Fruit fly (Drosophila melanogaster) whole organism, embryonic: ENCODE data around the gene CG9839.

Experiments used
- ATbp ChIP-seq: fragments of 200-800 bp; sonication (Bioruptor generic); optimal IDR thresholded peaks from 2 replicates; lab custom pipeline; 2017; ENCODE audit warnings: missing biosample characterization, mild to moderate bottlenecking, missing genetic modification characterization, missing genetic modification reagents
- C15 ChIP-seq: fragments of 200-800 bp; sonication (Bioruptor generic); IDR thresholded peaks from 3 replicates; pipeline ENCODE4 v1.3.6; 2022; ENCODE audit warnings: missing biosample characterization, missing genetic modification characterization
- CG10462 ChIP-seq: fragments of 200-800 bp; sonication (Bioruptor generic); optimal IDR thresholded peaks from 2 replicates; lab custom pipeline; 2016; ENCODE audit warnings: missing biosample characterization, missing genetic modification characterization
- CG11456 ChIP-seq: fragments of 200-800 bp; sonication (Bioruptor generic); IDR thresholded peaks from 3 replicates; pipeline ENCODE4 v1.3.6; 2022; ENCODE audit warnings: missing biosample characterization, missing genetic modification characterization
- CG11723 ChIP-seq: fragments of 200-800 bp; sonication (Bioruptor generic); optimal IDR thresholded peaks from 2 replicates; lab custom pipeline; 2017; ENCODE audit warnings: missing biosample characterization, mild to moderate bottlenecking, missing genetic modification characterization
- CG12769 ChIP-seq: fragments of 200-800 bp; sonication (Bioruptor generic); optimal IDR thresholded peaks from 2 replicates; lab custom pipeline; 2019; ENCODE audit warnings: missing biosample characterization, mild to moderate bottlenecking, missing genetic modification characterization, moderate library complexity
- CG14710 ChIP-seq: fragments of 200-800 bp; sonication (Bioruptor generic); optimal IDR thresholded peaks from 3 replicates; lab custom pipeline; 2019; ENCODE audit warnings: missing biosample characterization, mild to moderate bottlenecking, missing genetic modification characterization, moderate library complexity
- CG15479 ChIP-seq: fragments of 200-800 bp; sonication (Bioruptor generic); optimal IDR thresholded peaks from 3 replicates; lab custom pipeline; 2019; ENCODE audit warnings: missing biosample characterization, mild to moderate bottlenecking, missing genetic modification characterization, moderate library complexity
- CG17802 ChIP-seq: fragments of 200-800 bp; sonication (Bioruptor generic); optimal IDR thresholded peaks from 2 replicates; lab custom pipeline; 2018; ENCODE audit warnings: missing biosample characterization, mild to moderate bottlenecking, missing genetic modification characterization, moderate library complexity
- CG18764 ChIP-seq: fragments of 200-800 bp; sonication (Bioruptor generic); optimal IDR thresholded peaks from 3 replicates; lab custom pipeline; 2016; ENCODE audit warnings: missing biosample characterization, missing genetic modification characterization
- CG2120 ChIP-seq: fragments of 200-800 bp; sonication (Bioruptor generic); optimal IDR thresholded peaks from 3 replicates; lab custom pipeline; 2016; ENCODE audit warnings: missing biosample characterization, missing genetic modification characterization
- CG2199 ChIP-seq: fragments of 200-800 bp; sonication (Bioruptor generic); IDR thresholded peaks from 3 replicates; pipeline ENCODE4 v1.3.6; 2022; ENCODE audit warnings: missing biosample characterization, missing genetic modification characterization
- CG2889 ChIP-seq: fragments of 200-800 bp; sonication (Bioruptor generic); IDR thresholded peaks from 3 replicates; pipeline ENCODE4 v1.3.6; 2022; ENCODE audit warnings: missing biosample characterization, missing genetic modification characterization
- CG3065 ChIP-seq: fragments of 200-800 bp; sonication (Bioruptor generic); optimal IDR thresholded peaks from 2 replicates; lab custom pipeline; 2016; ENCODE audit warnings: missing biosample characterization, missing genetic modification characterization
- CG32532 ChIP-seq: fragments of 200-800 bp; sonication (Bioruptor generic); IDR thresholded peaks from 2 replicates; pipeline ENCODE4 v1.3.6; 2022; ENCODE audit warnings: missing biosample characterization, missing genetic modification characterization
- CG4328 ChIP-seq: fragments of 200-800 bp; sonication (Bioruptor generic); optimal IDR thresholded peaks from 3 replicates; lab custom pipeline; 2017; ENCODE audit warnings: missing biosample characterization, missing genetic modification reagents, missing genetic modification characterization
- CG6272 ChIP-seq: fragments of 200-800 bp; sonication (Bioruptor generic); IDR thresholded peaks from 2 replicates; pipeline ENCODE4 v1.3.6; 2022; ENCODE audit warnings: missing biosample characterization, missing genetic modification characterization
- CG7357 ChIP-seq: fragments of 200-800 bp; sonication (Bioruptor generic); IDR thresholded peaks from 3 replicates; pipeline ENCODE4 v1.3.6; 2022; ENCODE audit warnings: missing biosample characterization, missing genetic modification characterization
- CG7928 ChIP-seq: fragments of 200-800 bp; sonication (Bioruptor generic); optimal IDR thresholded peaks from 2 replicates; lab custom pipeline; 2017; ENCODE audit warnings: missing biosample characterization, mild to moderate bottlenecking, missing genetic modification characterization
- Dad ChIP-seq: fragments of 200-800 bp; sonication (Bioruptor generic); optimal IDR thresholded peaks from 3 replicates; lab custom pipeline; 2016; ENCODE audit warnings: missing biosample characterization, missing genetic modification characterization
- Dip2 ChIP-seq: fragments of 200-800 bp; sonication (Bioruptor generic); IDR thresholded peaks from 2 replicates; pipeline ENCODE4 v1.3.6; 2022; ENCODE audit warnings: missing biosample characterization, missing genetic modification characterization
- Dp ChIP-seq: fragments of 200-800 bp; sonication (Bioruptor generic); optimal IDR thresholded peaks from 2 replicates; lab custom pipeline; 2018; ENCODE audit warnings: missing biosample characterization, mild to moderate bottlenecking, missing genetic modification characterization, moderate library complexity
- E2f1 ChIP-seq: fragments of 200-800 bp; sonication (Bioruptor generic); IDR thresholded peaks from 2 replicates; pipeline ENCODE4 v1.3.6; 2022; ENCODE audit warnings: missing biosample characterization, missing genetic modification characterization
- ERR ChIP-seq: fragments of 200-800 bp; sonication (Bioruptor generic); optimal IDR thresholded peaks from 2 replicates; lab custom pipeline; 2016; ENCODE audit warnings: missing biosample characterization, missing genetic modification characterization
- Gsc ChIP-seq: fragments of 200-800 bp; sonication (Bioruptor generic); IDR thresholded peaks from 2 replicates; pipeline ENCODE4 v1.3.6; 2022; ENCODE audit warnings: missing biosample characterization, missing genetic modification characterization
- HLHmδ ChIP-seq: fragments of 200-800 bp; sonication (Bioruptor generic); optimal IDR thresholded peaks from 2 replicates; lab custom pipeline; 2018; ENCODE audit warnings: missing biosample characterization, mild to moderate bottlenecking, missing genetic modification characterization, moderate library complexity
- Pdp1 ChIP-seq, 2 experiments: fragments of 200-800 bp; sonication (Bioruptor generic); optimal IDR thresholded peaks; 3 replicates each; lab custom pipeline; 2016; ENCODE audit warnings: missing biosample characterization in 2 of 2, missing genetic modification characterization in 2 of 2, mild to moderate bottlenecking in 1 of 2, moderate library complexity in 1 of 2
- Stat92E ChIP-seq, 3 experiments: fragments of >200 bp in 2 of 3; fragments of 200-800 bp in 1 of 3; sonication (Bioruptor generic) in 1 of 3; optimal IDR thresholded peaks; 2 replicates each; lab custom pipeline; 2017 to 2019; ENCODE audit warnings: missing biosample characterization in 3 of 3, missing genetic modification characterization in 3 of 3, mild to moderate bottlenecking in 1 of 3, moderate library complexity in 1 of 3
- Xbp1 ChIP-seq: fragments of 200-800 bp; sonication (Bioruptor generic); optimal IDR thresholded peaks from 3 replicates; lab custom pipeline; 2016; ENCODE audit warnings: missing biosample characterization, mild to moderate bottlenecking, missing genetic modification characterization
- ab ChIP-seq: fragments of 200-800 bp; sonication (Bioruptor generic); optimal IDR thresholded peaks from 2 replicates; lab custom pipeline; 2016; ENCODE audit warnings: missing biosample characterization, missing genetic modification characterization
- croc ChIP-seq: fragments of 200-800 bp; sonication (Bioruptor generic); conservative IDR thresholded peaks from 3 replicates; pipeline ENCODE4 v1.3.6; 2022; ENCODE audit warnings: missing biosample characterization, missing genetic modification characterization
- dm ChIP-seq: fragments of 200-800 bp; sonication (Bioruptor generic); optimal IDR thresholded peaks from 3 replicates; lab custom pipeline; 2016; ENCODE audit warnings: missing biosample characterization, missing genetic modification characterization
- gce ChIP-seq: fragments of 200-800 bp; sonication (Bioruptor generic); IDR thresholded peaks from 3 replicates; pipeline ENCODE4 v1.3.6; 2022; ENCODE audit warnings: missing biosample characterization, missing genetic modification characterization
- grau ChIP-seq: fragments of 200-800 bp; optimal IDR thresholded peaks from 3 replicates; lab custom pipeline; 2019; ENCODE audit warnings: missing biosample characterization, mild to moderate bottlenecking, missing genetic modification characterization, moderate library complexity
- gsb-n ChIP-seq: fragments of 200-800 bp; sonication (Bioruptor generic); optimal IDR thresholded peaks from 3 replicates; lab custom pipeline; 2018; ENCODE audit warnings: missing biosample characterization, mild to moderate bottlenecking, missing genetic modification characterization
- hkb ChIP-seq, 2 experiments: fragments of 200-800 bp in 1 of 2; fragments of >200 bp in 1 of 2; sonication (Bioruptor generic) in 1 of 2; IDR thresholded peaks in 1 of 2; optimal IDR thresholded peaks in 1 of 2; 2 replicates each; pipeline versions ENCODE4 v1.3.6 to Lab custom; 2017 to 2022; ENCODE audit warnings: missing biosample characterization in 1 of 2, missing genetic modification characterization in 1 of 2
- ind ChIP-seq: fragments of 200-800 bp; sonication (Bioruptor generic); optimal IDR thresholded peaks from 3 replicates; lab custom pipeline; 2016; ENCODE audit warnings: missing biosample characterization, missing genetic modification characterization
- inv ChIP-seq: fragments of 200-800 bp; sonication (Bioruptor generic); IDR thresholded peaks from 2 replicates; pipeline ENCODE4 v1.3.6; 2022; ENCODE audit warnings: missing biosample characterization, missing genetic modification characterization; ENCODE audit not compliant: partially characterized antibody
- jigr1 ChIP-seq: fragments of 200-800 bp; sonication (Bioruptor generic); IDR thresholded peaks from 3 replicates; pipeline ENCODE4 v1.3.6; 2022; ENCODE audit warnings: missing biosample characterization, missing genetic modification characterization
- kay ChIP-seq: fragments of 200-800 bp; sonication (Bioruptor generic); optimal IDR thresholded peaks from 2 replicates; lab custom pipeline; 2016; ENCODE audit warnings: missing biosample characterization, missing genetic modification characterization
- ken ChIP-seq: fragments of 200-800 bp; sonication (Bioruptor generic); IDR thresholded peaks from 3 replicates; pipeline ENCODE4 v1.3.6; 2022; ENCODE audit warnings: missing biosample characterization, missing genetic modification characterization
- mirr ChIP-seq: fragments of 200-800 bp; sonication (Bioruptor generic); optimal IDR thresholded peaks from 3 replicates; lab custom pipeline; 2018; ENCODE audit warnings: missing biosample characterization, mild to moderate bottlenecking, missing genetic modification characterization
- pnt ChIP-seq: fragments of 200-800 bp; sonication (Bioruptor generic); optimal IDR thresholded peaks from 3 replicates; lab custom pipeline; 2016; ENCODE audit warnings: missing biosample characterization, missing genetic modification characterization
- psq ChIP-seq: fragments of 200-800 bp; sonication (Bioruptor generic); optimal IDR thresholded peaks from 2 replicates; lab custom pipeline; 2017; ENCODE audit warnings: missing biosample characterization, missing genetic modification characterization
- pzg ChIP-seq: fragments of 200-800 bp; sonication (Bioruptor generic); optimal IDR thresholded peaks from 3 replicates; lab custom pipeline; 2018; ENCODE audit warnings: missing biosample characterization, mild to moderate bottlenecking, missing genetic modification characterization, moderate library complexity
- sim ChIP-seq: fragments of 200-800 bp; sonication (Bioruptor generic); IDR thresholded peaks from 2 replicates; pipeline ENCODE4 v1.3.6; 2022; ENCODE audit warnings: missing biosample characterization, missing genetic modification characterization
- vfl ChIP-seq: fragments of 200-800 bp; sonication (Bioruptor generic); optimal IDR thresholded peaks from 2 replicates; lab custom pipeline; 2016; ENCODE audit warnings: missing biosample characterization, missing genetic modification characterization
- vvl ChIP-seq: fragments of 200-800 bp; sonication (Bioruptor generic); IDR thresholded peaks from 2 replicates; pipeline ENCODE4 v1.3.6; 2022; ENCODE audit warnings: missing biosample characterization, missing genetic modification characterization

The CG9839 gene

DNA sequence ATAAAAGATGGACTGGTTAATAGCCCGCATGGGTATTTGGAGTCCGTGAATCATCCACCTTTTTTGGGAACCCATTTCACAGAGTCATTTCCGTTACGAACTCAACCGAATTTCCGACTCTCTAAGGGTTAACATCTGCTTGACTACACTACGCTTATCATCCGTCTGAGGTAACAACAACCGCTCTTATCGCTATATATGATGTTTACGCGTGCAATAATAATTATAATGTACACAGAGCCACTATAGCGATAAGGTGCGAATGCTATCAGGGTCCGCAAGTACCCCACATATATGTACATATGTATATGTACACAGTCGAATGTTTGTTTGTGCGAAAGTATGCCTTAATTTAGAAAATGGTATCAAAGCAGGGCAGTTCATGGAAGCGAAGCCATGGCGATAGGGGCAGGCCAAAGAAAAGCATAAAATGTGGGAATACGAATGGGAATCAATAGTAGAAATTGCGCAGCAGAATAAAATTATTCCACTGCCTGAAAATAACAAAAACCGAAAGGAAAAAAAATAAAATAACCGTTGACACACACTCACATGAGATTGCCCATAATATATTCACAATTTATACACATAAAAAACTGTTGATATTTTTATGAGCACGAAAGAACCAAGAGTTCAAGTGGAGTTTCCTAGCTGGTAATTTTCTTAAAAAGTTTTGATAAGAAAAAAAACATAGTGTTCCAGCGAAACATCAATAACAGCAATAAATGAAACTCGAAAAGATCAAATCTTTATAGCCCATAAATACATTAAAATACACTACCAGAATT is 5.0 kb upstream of the CG9839 start (continued):
- TF ChIP-seq pzg (GFP tag; lab: Kevin White, UChicago), result peak; percentile 25
- no peak for TF ChIP-seq CG6272 (GFP tag; lab: Robert Waterston, UW)
- TF ChIP-seq E2f1, result peak; percentile 49; the same call in 1 of the 2 replicates
- TF ChIP-seq CG17802 (tag; lab: Kevin White, UChicago), result peak; percentile 25
- peak; percentile 100 for TF ChIP-seq mirr
- 0 out of 2 replicates have a peak, but pooled peaks have one; percentile 53 for TF ChIP-seq sim (GFP tag; lab: Robert Waterston, UW)
- 0 out of 3 replicates have a peak, but pooled peaks have one; percentile 18 for TF ChIP-seq jigr1 (GFP tag; lab: Robert Waterston, UW)
- peak; percentile 59 for TF ChIP-seq dm
- TF ChIP-seq kay (GFP tag; lab: Kevin White, UChicago), result peak; percentile 43
- peak; percentile 4; the same call in 1 of the 3 replicates for TF ChIP-seq C15 (GFP tag; lab: Robert Waterston, UW)
- TF ChIP-seq CG2199 (GFP tag; lab: Robert Waterston, UW), result peak; percentile 84
- peak; percentile 48 for TF ChIP-seq CG7928
- peak; percentile 96 for TF ChIP-seq HLHmδ
- TF ChIP-seq CG18764 (GFP tag; lab: Kevin White, UChicago), result peak; percentile 89
- peak; percentile 75 for TF ChIP-seq ERR (GFP tag; lab: Kevin White, UChicago)
- TF ChIP-seq Dip2, result no peak
- peak; percentile 86 for TF ChIP-seq gsb-n (tag; lab: Kevin White, UChicago)
- peak; percentile 47 for TF ChIP-seq ind (GFP tag; lab: Kevin White, UChicago)
- peak; percentile 88 for TF ChIP-seq CG11723 (GFP tag; lab: Kevin White, UChicago)
- no peak for TF ChIP-seq hkb (optimal IDR thresholded peaks at IDR 0.05; lab: Kevin White, UChicago)
- peak; percentile 89 for TF ChIP-seq hkb (GFP tag; IDR thresholded peaks at IDR 0.05; lab: Robert Waterston, UW)
- TF ChIP-seq CG32532 (GFP tag; lab: Robert Waterston, UW), result peak; percentile 84
- peak; percentile 88 for TF ChIP-seq CG15479
- peak; percentile 93 for TF ChIP-seq CG4328 (GFP tag; lab: Kevin White, UChicago)
- TF ChIP-seq ATbp (GFP tag; lab: Kevin White, UChicago), result peak; percentile 98
- peak in 1 of 2 experiments; percentile 95 for TF ChIP-seq Pdp1 (GFP tag; optimal IDR thresholded peaks at IDR 0.05; lab: Kevin White, UChicago)
- peak; percentile 55; the same call in 1 of the 3 replicates for TF ChIP-seq ken (GFP tag; lab: Robert Waterston, UW)
- TF ChIP-seq vvl (GFP tag; lab: Robert Waterston, UW), result peak; percentile 46
- TF ChIP-seq gce, result peak; percentile 84
- TF ChIP-seq Dp (GFP tag; lab: Kevin White, UChicago), result peak; percentile 1
- TF ChIP-seq CG11456 (GFP tag; lab: Robert Waterston, UW), result 0 out of 3 replicates have a peak, but pooled peaks have one; percentile 38
- peak; percentile 53; the same call in 2 of the 3 replicates for TF ChIP-seq CG7357 (GFP tag; lab: Robert Waterston, UW)
- peak; percentile 22; the same call in 1 of the 3 replicates for TF ChIP-seq croc (GFP tag; lab: Robert Waterston, UW)
- TF ChIP-seq CG2120 (GFP tag; lab: Kevin White, UChicago), result peak; percentile 64
- TF ChIP-seq Dad (GFP tag; lab: Kevin White, UChicago), result peak; percentile 24
- no peak for TF ChIP-seq Gsc (GFP tag; lab: Robert Waterston, UW)
- TF ChIP-seq CG12769 (tag; lab: Kevin White, UChicago), result peak; percentile 96
- no peak for TF ChIP-seq ab (GFP tag; lab: Kevin White, UChicago)
- TF ChIP-seq CG3065 (GFP tag; lab: Kevin White, UChicago), result peak; percentile 71
- TF ChIP-seq Xbp1 (GFP tag; lab: Kevin White, UChicago), result peak; percentile 23
- TF ChIP-seq CG2889 (GFP tag; lab: Robert Waterston, UW), result peak; percentile 43; the same call in 2 of the 3 replicates
- TF ChIP-seq grau (tag; lab: Kevin White, UChicago), result peak; percentile 57
- peak; percentile 71 for TF ChIP-seq CG14710
- TF ChIP-seq psq, result peak; percentile 71
- TF ChIP-seq CG10462, result peak; percentile 63
- peak; percentile 73 for TF ChIP-seq vfl (GFP tag; lab: Kevin White, UChicago)
- TF ChIP-seq Stat92E (GFP tag; optimal IDR thresholded peaks at IDR 0.05; lab: Kevin White, UChicago), result no peak
- peak; percentile 63 for TF ChIP-seq pnt (GFP tag; lab: Kevin White, UChicago)
- no peak for TF ChIP-seq inv
